Fruit fly (Drosophila melanogaster) whole organism, embryonic: ENCODE measurements around the gene hng2.

Experiments used
- Asciz ChIP-seq: fragments of 200-800 bp; sonication (Bioruptor generic); optimal IDR thresholded peaks from 2 replicates; lab custom pipeline; 2017; ENCODE audit warnings: missing biosample characterization, mild to moderate bottlenecking, missing genetic modification characterization, missing genetic modification reagents
- Atf6 ChIP-seq: fragments of 200-800 bp; sonication (Bioruptor generic); IDR thresholded peaks from 2 replicates; pipeline ENCODE4 v1.3.6; 2022; ENCODE audit warnings: missing biosample characterization, missing genetic modification characterization
- Bteb2 ChIP-seq: fragments of 200-800 bp; sonication (Bioruptor generic); optimal IDR thresholded peaks from 2 replicates; lab custom pipeline; 2016; ENCODE audit warnings: missing biosample characterization, missing genetic modification characterization
- CG10654 ChIP-seq: fragments of 200-800 bp; sonication (Bioruptor generic); optimal IDR thresholded peaks from 2 replicates; lab custom pipeline; 2016; ENCODE audit warnings: missing biosample characterization, missing genetic modification characterization
- CG12299 ChIP-seq: fragments of 200-800 bp; sonication (Bioruptor generic); optimal IDR thresholded peaks from 2 replicates; lab custom pipeline; 2018; ENCODE audit warnings: missing biosample characterization, mild to moderate bottlenecking, missing genetic modification characterization
- CG13287 ChIP-seq: fragments of 200-800 bp; sonication (Bioruptor generic); IDR thresholded peaks from 2 replicates; pipeline ENCODE4 v1.3.6; 2022; ENCODE audit warnings: missing biosample characterization, missing genetic modification characterization; ENCODE audit not compliant: partially characterized antibody
- CG15479 ChIP-seq: fragments of 200-800 bp; sonication (Bioruptor generic); optimal IDR thresholded peaks from 3 replicates; lab custom pipeline; 2019; ENCODE audit warnings: missing biosample characterization, mild to moderate bottlenecking, missing genetic modification characterization, moderate library complexity
- CG17186 ChIP-seq: fragments of 200-800 bp; sonication (Bioruptor generic); optimal IDR thresholded peaks from 3 replicates; lab custom pipeline; 2017; ENCODE audit warnings: missing biosample characterization, missing genetic modification reagents, missing genetic modification characterization
- CG1832 ChIP-seq: fragments of 200-800 bp; sonication (Bioruptor generic); optimal IDR thresholded peaks from 2 replicates; lab custom pipeline; 2017; ENCODE audit warnings: missing biosample characterization, mild to moderate bottlenecking, missing genetic modification characterization, inconsistent platforms
- CG18476 ChIP-seq: fragments of 200-800 bp; sonication (Bioruptor generic); optimal IDR thresholded peaks from 2 replicates; lab custom pipeline; 2016; ENCODE audit warnings: missing biosample characterization, mild to moderate bottlenecking, missing genetic modification characterization
- CG31388 ChIP-seq: fragments of 200-800 bp; sonication (Bioruptor generic); optimal IDR thresholded peaks from 2 replicates; lab custom pipeline; 2016; ENCODE audit warnings: missing biosample characterization, missing genetic modification characterization
- CG34422 ChIP-seq: fragments of 200-800 bp; sonication (Bioruptor generic); IDR thresholded peaks from 3 replicates; pipeline ENCODE4 v1.3.6; 2022; ENCODE audit warnings: missing biosample characterization, missing genetic modification characterization
- CG3847 ChIP-seq: fragments of 200-800 bp; sonication (Bioruptor generic); IDR thresholded peaks from 2 replicates; pipeline ENCODE4 v1.3.6; 2022; ENCODE audit warnings: missing biosample characterization, missing genetic modification characterization
- CG3995 ChIP-seq: fragments of 200-800 bp; sonication (Bioruptor generic); optimal IDR thresholded peaks from 3 replicates; lab custom pipeline; 2016; ENCODE audit warnings: missing biosample characterization, missing genetic modification characterization
- CG42726 ChIP-seq: fragments of 200-800 bp; sonication (Bioruptor generic); IDR thresholded peaks from 2 replicates; pipeline ENCODE4 v1.3.6; 2022; ENCODE audit warnings: missing biosample characterization, missing genetic modification characterization; ENCODE audit not compliant: partially characterized antibody
- CG43689 ChIP-seq: fragments of 200-800 bp; sonication (Bioruptor generic); IDR thresholded peaks from 2 replicates; pipeline ENCODE4 v1.3.6; 2022; ENCODE audit warnings: missing biosample characterization, missing genetic modification characterization
- CG4404 ChIP-seq: fragments of 200-800 bp; sonication (Bioruptor generic); IDR thresholded peaks from 2 replicates; pipeline ENCODE4 v1.3.6; 2022; ENCODE audit warnings: missing biosample characterization, missing genetic modification characterization
- CG8290 ChIP-seq, 3 experiments: fragments of 200-800 bp; sonication (Bioruptor generic); optimal IDR thresholded peaks; 2 replicates each; lab custom pipeline; 2016 to 2019; ENCODE audit warnings: missing biosample characterization in 3 of 3, missing genetic modification characterization in 3 of 3, mild to moderate bottlenecking in 2 of 3, moderate library complexity in 1 of 3
- CG8388 ChIP-seq: fragments of 200-800 bp; sonication (Bioruptor generic); optimal IDR thresholded peaks from 2 replicates; lab custom pipeline; 2019; ENCODE audit warnings: missing biosample characterization, mild to moderate bottlenecking, missing genetic modification characterization, moderate library complexity
- CG8478 ChIP-seq: fragments of >200 bp; optimal IDR thresholded peaks from 2 replicates; lab custom pipeline; 2018
- CG8944 ChIP-seq: fragments of 200-800 bp; sonication (Bioruptor generic); optimal IDR thresholded peaks from 3 replicates; lab custom pipeline; 2016; ENCODE audit warnings: missing biosample characterization, missing genetic modification characterization
- Camta ChIP-seq: fragments of 200-800 bp; sonication (Bioruptor generic); optimal IDR thresholded peaks from 2 replicates; lab custom pipeline; 2016; ENCODE audit warnings: missing biosample characterization, missing genetic modification characterization
- Dll ChIP-seq: fragments of 200-800 bp; sonication (Bioruptor generic); IDR thresholded peaks from 4 replicates; pipeline ENCODE4 v1.3.6; 2022; ENCODE audit warnings: missing biosample characterization, missing genetic modification characterization; ENCODE audit not compliant: partially characterized antibody
- Dp ChIP-seq: fragments of 200-800 bp; sonication (Bioruptor generic); optimal IDR thresholded peaks from 2 replicates; lab custom pipeline; 2018; ENCODE audit warnings: missing biosample characterization, mild to moderate bottlenecking, missing genetic modification characterization, moderate library complexity
- ERR ChIP-seq: fragments of 200-800 bp; sonication (Bioruptor generic); optimal IDR thresholded peaks from 2 replicates; lab custom pipeline; 2016; ENCODE audit warnings: missing biosample characterization, missing genetic modification characterization
- MBD-R2 ChIP-seq: fragments of 200-800 bp; sonication (Bioruptor generic); IDR thresholded peaks from 2 replicates; pipeline ENCODE4 v1.3.6; 2022; ENCODE audit warnings: missing biosample characterization, missing genetic modification characterization
- Myb ChIP-seq: fragments of 200-800 bp; sonication (Bioruptor generic); optimal IDR thresholded peaks from 2 replicates; lab custom pipeline; 2016; ENCODE audit warnings: missing biosample characterization, missing genetic modification characterization
- NfI ChIP-seq: fragments of 200-800 bp; sonication (Bioruptor generic); optimal IDR thresholded peaks from 3 replicates; lab custom pipeline; 2018; ENCODE audit warnings: missing biosample characterization, mild to moderate bottlenecking, missing genetic modification characterization, moderate library complexity
- Sox100B ChIP-seq: fragments of 200-800 bp; sonication (Bioruptor generic); optimal IDR thresholded peaks from 3 replicates; lab custom pipeline; 2018; ENCODE audit warnings: missing biosample characterization, mild to moderate bottlenecking, missing genetic modification characterization
- YL-1 ChIP-seq: fragments of 200-800 bp; sonication (Bioruptor generic); optimal IDR thresholded peaks from 3 replicates; lab custom pipeline; 2017; ENCODE audit warnings: missing biosample characterization, mild to moderate bottlenecking, missing genetic modification characterization
- ab ChIP-seq: fragments of 200-800 bp; sonication (Bioruptor generic); optimal IDR thresholded peaks from 2 replicates; lab custom pipeline; 2016; ENCODE audit warnings: missing biosample characterization, missing genetic modification characterization
- ara ChIP-seq: fragments of 200-800 bp; sonication (Bioruptor generic); IDR thresholded peaks from 2 replicates; pipeline ENCODE4 v1.3.6; 2022; ENCODE audit warnings: missing biosample characterization, missing genetic modification characterization
- ase ChIP-seq: fragments of 200-800 bp; sonication (Bioruptor generic); IDR thresholded peaks from 3 replicates; pipeline ENCODE4 v1.3.6; 2022; ENCODE audit warnings: missing biosample characterization, missing genetic modification characterization
- exex ChIP-seq: fragments of 200-800 bp; sonication (Bioruptor generic); optimal IDR thresholded peaks from 4 replicates; lab custom pipeline; 2018; ENCODE audit warnings: missing biosample characterization, mild to moderate bottlenecking, missing genetic modification characterization, moderate library complexity
- gt ChIP-seq: fragments of 200-800 bp; sonication (Bioruptor generic); IDR thresholded peaks from 2 replicates; pipeline ENCODE4 v1.3.6; 2022; ENCODE audit warnings: missing biosample characterization, missing genetic modification characterization
- inv ChIP-seq: fragments of 200-800 bp; sonication (Bioruptor generic); IDR thresholded peaks from 2 replicates; pipeline ENCODE4 v1.3.6; 2022; ENCODE audit warnings: missing biosample characterization, missing genetic modification characterization; ENCODE audit not compliant: partially characterized antibody
- kay ChIP-seq: fragments of 200-800 bp; sonication (Bioruptor generic); optimal IDR thresholded peaks from 2 replicates; lab custom pipeline; 2016; ENCODE audit warnings: missing biosample characterization, missing genetic modification characterization
- knrl ChIP-seq: fragments of 200-800 bp; sonication (Bioruptor generic); IDR thresholded peaks from 3 replicates; pipeline ENCODE4 v1.3.6; 2022; ENCODE audit warnings: missing biosample characterization, missing genetic modification characterization; ENCODE audit not compliant: partially characterized antibody
- oc ChIP-seq: fragments of 200-800 bp; sonication (Bioruptor generic); optimal IDR thresholded peaks from 2 replicates; lab custom pipeline; 2018; ENCODE audit warnings: missing biosample characterization, mild to moderate bottlenecking, missing genetic modification characterization, moderate library complexity
- odd ChIP-seq: fragments of 200-800 bp; sonication (Bioruptor generic); optimal IDR thresholded peaks from 2 replicates; lab custom pipeline; 2017; ENCODE audit warnings: missing biosample characterization, mild to moderate bottlenecking, missing genetic modification characterization
- prd ChIP-seq, 3 experiments: fragments of >200 bp in 2 of 3; fragments of 200-800 bp in 1 of 3; sonication (Bioruptor generic) in 1 of 3; optimal IDR thresholded peaks in 2 of 3; IDR thresholded peaks in 1 of 3; 2 replicates in 2 of 3; 3 replicates in 1 of 3; pipeline versions ENCODE4 v1.3.6 to Lab custom; 2017 to 2022; ENCODE audit warnings: missing biosample characterization in 1 of 3, missing genetic modification characterization in 1 of 3
- sd ChIP-seq: fragments of 200-800 bp; sonication (Bioruptor generic); optimal IDR thresholded peaks from 3 replicates; lab custom pipeline; 2018; ENCODE audit warnings: missing biosample characterization, mild to moderate bottlenecking, missing genetic modification characterization, moderate library complexity
- stwl ChIP-seq: fragments of 200-800 bp; sonication (Bioruptor generic); optimal IDR thresholded peaks from 3 replicates; lab custom pipeline; 2018; ENCODE audit warnings: missing biosample characterization, mild to moderate bottlenecking, missing genetic modification characterization, moderate library complexity
- tna ChIP-seq: fragments of 200-800 bp; sonication (Bioruptor generic); IDR thresholded peaks from 2 replicates; pipeline ENCODE4 v1.3.6; 2022; ENCODE audit warnings: missing biosample characterization, missing genetic modification characterization; ENCODE audit not compliant: partially characterized antibody
- usp ChIP-seq: fragments of >200 bp; optimal IDR thresholded peaks from 2 replicates; lab custom pipeline; 2017; ENCODE audit warnings: missing biosample characterization, missing genetic modification characterization
- vvl ChIP-seq: fragments of 200-800 bp; sonication (Bioruptor generic); IDR thresholded peaks from 2 replicates; pipeline ENCODE4 v1.3.6; 2022; ENCODE audit warnings: missing biosample characterization, missing genetic modification characterization
- zfh1 ChIP-seq: fragments of 200-800 bp; sonication (Bioruptor generic); IDR thresholded peaks from 3 replicates; pipeline ENCODE4 v1.3.6; 2022; ENCODE audit warnings: missing biosample characterization, missing genetic modification characterization
- zfh2 ChIP-seq: fragments of 200-800 bp; sonication (Bioruptor generic); optimal IDR thresholded peaks from 2 replicates; lab custom pipeline; 2016; ENCODE audit warnings: missing biosample characterization, missing genetic modification characterization

The hng2 gene

DNA sequence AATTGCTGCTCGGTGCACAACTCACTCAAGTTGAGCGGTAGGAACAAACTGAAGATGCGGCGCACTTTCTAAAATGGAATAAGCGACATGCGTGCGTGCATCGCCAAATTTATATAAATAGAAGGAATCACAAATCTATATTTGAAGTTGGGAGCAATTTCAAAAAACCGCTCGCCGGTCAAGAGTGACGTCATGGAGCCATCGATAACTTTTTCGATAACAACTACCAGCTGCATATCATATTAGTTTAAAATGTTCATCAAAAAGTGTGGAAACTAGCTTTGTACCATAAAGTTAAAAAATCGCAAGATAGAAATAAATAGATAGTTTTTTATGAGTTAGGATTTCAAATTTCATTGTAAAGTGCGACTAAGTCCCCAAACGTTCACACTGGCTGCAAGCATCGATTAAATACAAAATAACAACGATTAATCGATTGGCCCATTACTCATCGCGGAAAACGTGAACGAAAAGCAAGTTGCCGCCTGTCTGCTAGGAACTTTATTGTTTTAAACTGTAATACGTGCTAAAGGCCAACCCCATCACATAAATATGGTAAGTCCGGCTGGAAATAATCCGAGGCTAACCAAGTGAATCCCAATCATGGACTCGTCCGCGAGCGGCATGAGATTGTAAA lies 4.9 kb upstream of the hng2 start, which contains the start of the genes Pif1A, Pif1B and CCT7 (continued):
- TF ChIP-seq ara (GFP tag; lab: Robert Waterston, UW) (no peak), knrl (peak; percentile 93), CG8944 (GFP tag; lab: Kevin White, UChicago) (no peak), NfI (GFP tag; lab: Kevin White, UChicago) (no peak), Dp (GFP tag; lab: Kevin White, UChicago) (peak; percentile 79), inv (GFP tag; lab: Robert Waterston, UW) (peak; percentile 90), CG43689 (GFP tag; lab: Robert Waterston, UW) (no peak), Asciz (GFP tag; lab: Kevin White, UChicago) (no peak), odd (no peak), exex (peak; percentile 24), zfh2 (no peak), CG4404 (no peak), Bteb2 (GFP tag; lab: Kevin White, UChicago) (peak; percentile 43), Camta (GFP tag; lab: Kevin White, UChicago) (no peak), usp (GFP tag; lab: Kevin White, UChicago) (no peak), CG12299 (peak; percentile 33), CG18476 (GFP tag; lab: Kevin White, UChicago) (peak; percentile 28), stwl (tag; lab: Kevin White, UChicago) (peak; percentile 87), ase (GFP tag; lab: Robert Waterston, UW) (no peak), CG10654 (GFP tag; lab: Kevin White, UChicago) (no peak), kay (peak; percentile 98), prd (optimal IDR thresholded peaks at IDR 0.05; lab: Kevin White, UChicago) (no peak), prd (GFP tag; IDR thresholded peaks at IDR 0.05; lab: Robert Waterston, UW) (no peak), gt (GFP tag; lab: Robert Waterston, UW) (no peak), sd (tag; lab: Kevin White, UChicago) (no peak), vvl (GFP tag; lab: Robert Waterston, UW) (peak; percentile 24; the same call in 1 of the 2 replicates), ab (GFP tag; lab: Kevin White, UChicago) (no peak), YL-1 (GFP tag; lab: Kevin White, UChicago) (peak; percentile 86), Atf6 (GFP tag; lab: Robert Waterston, UW) (no peak)
- TF ChIP-seq, all 482 proteins: peak for 135

- TF ChIP-seq CG42726 (GFP tag; lab: Robert Waterston, UW): 0 out of 2 replicates have a peak, but pooled peaks have one; percentile 41
- TF ChIP-seq Dll (GFP tag; lab: Robert Waterston, UW): peak; percentile 38; the same call in 1 of the 4 replicates
- TF ChIP-seq zfh1 (GFP tag; lab: Robert Waterston, UW): 0 out of 3 replicates have a peak, but pooled peaks have one; percentile 28
- TF ChIP-seq Sox100B (GFP tag; lab: Kevin White, UChicago): no peak
- peak; percentile 98 for TF ChIP-seq CG17186 (GFP tag; lab: Kevin White, UChicago)
- no peak for TF ChIP-seq tna
- no peak for TF ChIP-seq ERR (GFP tag; lab: Kevin White, UChicago)
- TF ChIP-seq CG34422 (GFP tag; lab: Robert Waterston, UW): peak; percentile 62; the same call in 1 of the 3 replicates
- TF ChIP-seq Dp (GFP tag; lab: Kevin White, UChicago): peak; percentile 79
- TF ChIP-seq CG8388 (GFP tag; lab: Kevin White, UChicago): peak; percentile 66
- TF ChIP-seq CG15479 (GFP tag; lab: Kevin White, UChicago): peak; percentile 80
- TF ChIP-seq CG8290 (GFP tag; optimal IDR thresholded peaks at IDR 0.05; lab: Kevin White, UChicago): peak; percentile 19
- peak in 1 of 2 experiments; percentile 48 for TF ChIP-seq CG8290 (tag; optimal IDR thresholded peaks at IDR 0.05; lab: Kevin White, UChicago)
- TF ChIP-seq CG31388 (GFP tag; lab: Kevin White, UChicago): no peak
- TF ChIP-seq oc (tag; lab: Kevin White, UChicago): no peak
- peak; percentile 68 for TF ChIP-seq Myb (GFP tag; lab: Kevin White, UChicago)
- TF ChIP-seq CG8478 (lab: Kevin White, UChicago): peak; percentile 77
- TF ChIP-seq CG3995 (GFP tag; lab: Kevin White, UChicago): peak; percentile 62
- TF ChIP-seq MBD-R2 (GFP tag; lab: Robert Waterston, UW): peak; percentile 17; the same call in 1 of the 2 replicates
- TF ChIP-seq stwl (tag; lab: Kevin White, UChicago): peak; percentile 38
- TF ChIP-seq CG1832 (GFP tag; lab: Kevin White, UChicago): peak; percentile 85
- TF ChIP-seq CG3847 (GFP tag; lab: Robert Waterston, UW): peak; percentile 73
- TF ChIP-seq CG13287 (GFP tag; lab: Robert Waterston, UW): peak; percentile 13; the same call in 1 of the 2 replicates
Observed at dm6 chr3R:8805388-8805852, 702 bp upstream of the hng2 start, which contains the start of gene CG9839. CG9839 (minus strand) TSS chr3R:8805802.
